Worm (Caenorhabditis elegans) whole organism, mixed stage, embryonic: ENCODE data around the gene T23G5.2.

Source experiments
- M03D4.4 ChIP-seq: sonication (generic microtip); optimal IDR thresholded peaks from 2 replicates; lab custom pipeline; 2017; ENCODE audit warnings: mild to moderate bottlenecking, missing genetic modification characterization, missing compliant biosample characterization
- blmp-1 ChIP-seq: fragments of 150-350 bp; optimal IDR thresholded peaks from 2 replicates; lab custom pipeline; 2014; ENCODE audit warnings: missing biosample characterization, missing genetic modification characterization
- ceh-83 ChIP-seq: fragments of 200-800 bp; sonication (Bioruptor generic); optimal IDR thresholded peaks from 2 replicates; lab custom pipeline; 2018; ENCODE audit warnings: mild to moderate bottlenecking, missing genetic modification characterization, missing compliant biosample characterization
- ham-2 ChIP-seq: fragments of 200-800 bp; sonication (Bioruptor generic); optimal IDR thresholded peaks from 2 replicates; lab custom pipeline; 2018; ENCODE audit warnings: mild to moderate bottlenecking, missing genetic modification characterization, missing compliant biosample characterization
- lin-13 ChIP-seq: fragments of 150-350 bp; optimal IDR thresholded peaks from 2 replicates; lab custom pipeline; 2014; ENCODE audit warnings: missing biosample characterization, missing genetic modification characterization
- lin-32 ChIP-seq: fragments of 200-800 bp; sonication (Bioruptor generic); optimal IDR thresholded peaks from 2 replicates; lab custom pipeline; 2018; ENCODE audit warnings: mild to moderate bottlenecking, missing genetic modification characterization, missing compliant biosample characterization
- mls-2 ChIP-seq: sonication (generic microtip); optimal IDR thresholded peaks from 2 replicates; lab custom pipeline; 2016; ENCODE audit warnings: mild to moderate bottlenecking, missing genetic modification characterization, moderate library complexity, missing compliant biosample characterization
- nhr-237 ChIP-seq: fragments of 150-350 bp; optimal IDR thresholded peaks from 2 replicates; lab custom pipeline; 2014; ENCODE audit warnings: missing biosample characterization, missing genetic modification characterization
- nhr-28 ChIP-seq: fragments of 150-350 bp; optimal IDR thresholded peaks from 2 replicates; lab custom pipeline; 2014; ENCODE audit warnings: missing biosample characterization, missing genetic modification characterization
- nhr-76 ChIP-seq: sonication (generic microtip); optimal IDR thresholded peaks from 2 replicates; lab custom pipeline; 2017; ENCODE audit warnings: missing biosample characterization, missing genetic modification characterization
- snpc-4 ChIP-seq: fragments of 150-350 bp; optimal IDR thresholded peaks from 2 replicates; lab custom pipeline; 2014; ENCODE audit warnings: missing biosample characterization, missing genetic modification characterization
- unc-39 ChIP-seq: fragments of 150-350 bp; optimal IDR thresholded peaks from 2 replicates; lab custom pipeline; 2014; ENCODE audit warnings: missing biosample characterization, missing genetic modification characterization
- unc-62 ChIP-seq: fragments of 150-350 bp; optimal IDR thresholded peaks from 2 replicates; lab custom pipeline; 2014; ENCODE audit warnings: missing biosample characterization, missing genetic modification reagents, missing genetic modification characterization
- ztf-11 ChIP-seq: fragments of 150-350 bp; optimal IDR thresholded peaks from 2 replicates; lab custom pipeline; 2014; ENCODE audit warnings: missing biosample characterization, missing genetic modification characterization

- TF ChIP-seq mls-2 (no peak), unc-62 (no peak), M03D4.4 (tag; lab: Kevin White, UChicago) (no peak), snpc-4 (tag; lab: Kevin White, UChicago) (no peak), ztf-11 (tag; lab: Kevin White, UChicago) (no peak), nhr-237 (tag; lab: Kevin White, UChicago) (no peak), unc-39 (tag; lab: Kevin White, UChicago) (no peak), ham-2 (GFP tag; lab: Kevin White, UChicago) (no peak), blmp-1 (no peak), lin-13 (tag; lab: Kevin White, UChicago) (no peak), ceh-83 (GFP tag; lab: Kevin White, UChicago) (no peak), nhr-76 (tag; lab: Kevin White, UChicago) (no peak), nhr-28 (tag; lab: Kevin White, UChicago) (no peak), lin-32 (GFP tag; lab: Kevin White, UChicago) (no peak)
Measured at ce11 chrIII:9247221-9247620, 11.1 kb upstream of the T23G5.2 start, which contains the start of gene T02C1.1.
